Fruit fly (Drosophila melanogaster) whole organism, embryonic: ENCODE data around the gene CG34057.

Source experiments
- CG11504 ChIP-seq: fragments of 200-800 bp; sonication (Bioruptor generic); optimal IDR thresholded peaks from 3 replicates; lab custom pipeline; 2019; ENCODE audit warnings: missing biosample characterization, mild to moderate bottlenecking, missing genetic modification characterization, moderate library complexity
- CG12104 ChIP-seq: fragments of 200-800 bp; sonication (Bioruptor generic); optimal IDR thresholded peaks from 3 replicates; lab custom pipeline; 2016; ENCODE audit warnings: missing biosample characterization, missing genetic modification characterization
- CG12155 ChIP-seq: fragments of 200-800 bp; sonication (Bioruptor generic); optimal IDR thresholded peaks from 3 replicates; lab custom pipeline; 2016; ENCODE audit warnings: missing biosample characterization, missing genetic modification characterization
- CG13123 ChIP-seq: fragments of 200-800 bp; sonication (Bioruptor generic); optimal IDR thresholded peaks from 2 replicates; lab custom pipeline; 2016; ENCODE audit warnings: missing biosample characterization, missing genetic modification characterization
- CG13775 ChIP-seq: fragments of 200-800 bp; sonication (Bioruptor generic); optimal IDR thresholded peaks from 3 replicates; lab custom pipeline; 2017; ENCODE audit warnings: missing biosample characterization, mild to moderate bottlenecking, missing genetic modification characterization
- CG15269 ChIP-seq: fragments of 200-800 bp; sonication (Bioruptor generic); optimal IDR thresholded peaks from 2 replicates; lab custom pipeline; 2018; ENCODE audit warnings: missing biosample characterization, mild to moderate bottlenecking, missing genetic modification characterization, moderate library complexity
- CG15514 ChIP-seq: fragments of 200-800 bp; sonication (Bioruptor generic); optimal IDR thresholded peaks from 3 replicates; lab custom pipeline; 2017; ENCODE audit warnings: missing biosample characterization, missing genetic modification characterization, mild to moderate bottlenecking, moderate library complexity, missing genetic modification reagents
- CG1647 ChIP-seq: fragments of 200-800 bp; sonication (Bioruptor generic); optimal IDR thresholded peaks from 3 replicates; lab custom pipeline; 2016; ENCODE audit warnings: missing biosample characterization, missing genetic modification characterization
- CG2129 ChIP-seq: fragments of 200-800 bp; sonication (Bioruptor generic); IDR thresholded peaks from 2 replicates; pipeline ENCODE4 v1.3.6; 2022; ENCODE audit warnings: missing biosample characterization, missing genetic modification characterization; ENCODE audit not compliant: partially characterized antibody
- CG30020 ChIP-seq: fragments of 200-800 bp; optimal IDR thresholded peaks from 2 replicates; lab custom pipeline; 2019; ENCODE audit warnings: missing biosample characterization, mild to moderate bottlenecking, missing genetic modification characterization, moderate library complexity
- CG33557 ChIP-seq: fragments of 200-800 bp; sonication (Bioruptor generic); optimal IDR thresholded peaks from 2 replicates; lab custom pipeline; 2019; ENCODE audit warnings: missing biosample characterization, mild to moderate bottlenecking, missing genetic modification characterization, moderate library complexity
- CG3995 ChIP-seq: fragments of 200-800 bp; sonication (Bioruptor generic); optimal IDR thresholded peaks from 3 replicates; lab custom pipeline; 2016; ENCODE audit warnings: missing biosample characterization, missing genetic modification characterization
- CG42726 ChIP-seq: fragments of 200-800 bp; sonication (Bioruptor generic); IDR thresholded peaks from 2 replicates; pipeline ENCODE4 v1.3.6; 2022; ENCODE audit warnings: missing biosample characterization, missing genetic modification characterization; ENCODE audit not compliant: partially characterized antibody
- CG6791 ChIP-seq: fragments of 200-800 bp; sonication (Bioruptor generic); IDR thresholded peaks from 3 replicates; pipeline ENCODE4 v1.3.6; 2022; ENCODE audit warnings: missing biosample characterization, missing genetic modification characterization; ENCODE audit not compliant: partially characterized antibody
- CG8359 ChIP-seq: fragments of 200-800 bp; sonication (Bioruptor generic); optimal IDR thresholded peaks from 2 replicates; lab custom pipeline; 2017; ENCODE audit warnings: missing biosample characterization, mild to moderate bottlenecking, missing genetic modification characterization, borderline replicate concordance
- CrebB ChIP-seq: fragments of 200-800 bp; sonication (Bioruptor generic); optimal IDR thresholded peaks from 3 replicates; lab custom pipeline; 2018; ENCODE audit warnings: missing biosample characterization, mild to moderate bottlenecking, missing genetic modification characterization
- D ChIP-seq, 2 experiments: fragments of 200-800 bp in 1 of 2; fragments of >200 bp in 1 of 2; sonication (Bioruptor generic) in 1 of 2; optimal IDR thresholded peaks; 2 replicates in 1 of 2; 3 replicates in 1 of 2; lab custom pipeline; 2017; ENCODE audit warnings: mild to moderate bottlenecking in 1 of 2, missing biosample characterization in 1 of 2, missing genetic modification characterization in 1 of 2, missing genetic modification reagents in 1 of 2
- Dek ChIP-seq: fragments of 200-800 bp; sonication (Bioruptor generic); optimal IDR thresholded peaks from 3 replicates; lab custom pipeline; 2019; ENCODE audit warnings: missing biosample characterization, mild to moderate bottlenecking, missing genetic modification characterization, moderate library complexity
- Doc3 ChIP-seq: fragments of 200-800 bp; sonication (Bioruptor generic); IDR thresholded peaks from 3 replicates; pipeline ENCODE4 v1.3.6; 2022; ENCODE audit warnings: missing biosample characterization, missing genetic modification characterization; ENCODE audit not compliant: partially characterized antibody
- Drgx ChIP-seq: fragments of 200-800 bp; sonication (Bioruptor generic); IDR thresholded peaks from 2 replicates; pipeline ENCODE4 v1.3.6; 2022; ENCODE audit warnings: missing biosample characterization, missing genetic modification characterization
- E2f2 ChIP-seq: fragments of 200-800 bp; sonication (Bioruptor generic); IDR thresholded peaks from 2 replicates; pipeline ENCODE4 v1.3.6; 2022; ENCODE audit warnings: missing biosample characterization, missing genetic modification characterization
- ERR ChIP-seq: fragments of 200-800 bp; sonication (Bioruptor generic); optimal IDR thresholded peaks from 2 replicates; lab custom pipeline; 2016; ENCODE audit warnings: missing biosample characterization, missing genetic modification characterization
- Eip74EF ChIP-seq, 2 experiments: fragments of 200-800 bp in 1 of 2; fragments of >200 bp in 1 of 2; sonication (Bioruptor generic) in 1 of 2; optimal IDR thresholded peaks; 2 replicates each; lab custom pipeline; 2017 to 2019; ENCODE audit warnings: missing biosample characterization in 2 of 2, missing genetic modification characterization in 2 of 2, mild to moderate bottlenecking in 1 of 2, moderate library complexity in 1 of 2
- GATAe ChIP-seq: fragments of 200-800 bp; sonication (Bioruptor generic); conservative IDR thresholded peaks from 2 replicates; pipeline ENCODE4 v1.3.6; 2022; ENCODE audit warnings: missing biosample characterization, missing genetic modification characterization
- HHEX ChIP-seq: fragments of 200-800 bp; sonication (Bioruptor generic); optimal IDR thresholded peaks from 3 replicates; lab custom pipeline; 2017; ENCODE audit warnings: missing biosample characterization, mild to moderate bottlenecking, missing genetic modification characterization, missing genetic modification reagents
- Max ChIP-seq: fragments of 200-800 bp; sonication (Bioruptor generic); optimal IDR thresholded peaks from 2 replicates; lab custom pipeline; 2016; ENCODE audit warnings: missing biosample characterization, mild to moderate bottlenecking, missing genetic modification characterization
- NC2β ChIP-seq: fragments of 200-800 bp; sonication (Bioruptor generic); optimal IDR thresholded peaks from 2 replicates; lab custom pipeline; 2016; ENCODE audit warnings: missing biosample characterization, missing genetic modification characterization
- Sox102F ChIP-seq: fragments of 200-800 bp; sonication (Bioruptor generic); optimal IDR thresholded peaks from 2 replicates; lab custom pipeline; 2018; ENCODE audit warnings: missing biosample characterization, mild to moderate bottlenecking, missing genetic modification characterization, moderate library complexity
- Sry-δ ChIP-seq: fragments of 200-800 bp; sonication (Bioruptor generic); optimal IDR thresholded peaks from 2 replicates; lab custom pipeline; 2016; ENCODE audit warnings: missing biosample characterization, missing genetic modification characterization
- Trl ChIP-seq, 3 experiments: fragments of >200 bp in 2 of 3; fragments of 200-800 bp in 1 of 3; sonication (Bioruptor generic) in 1 of 3; optimal IDR thresholded peaks; 2 replicates in 1 of 3; 3 replicates in 2 of 3; lab custom pipeline; 2016 to 2017; ENCODE audit warnings: missing biosample characterization in 1 of 3, missing genetic modification characterization in 1 of 3
- abd-A ChIP-seq: fragments of 200-800 bp; sonication (Bioruptor generic); optimal IDR thresholded peaks from 3 replicates; lab custom pipeline; 2019; ENCODE audit warnings: missing biosample characterization, mild to moderate bottlenecking, missing genetic modification characterization, moderate library complexity
- aop ChIP-seq: fragments of 200-800 bp; sonication (Bioruptor generic); IDR thresholded peaks from 2 replicates; pipeline ENCODE4 v1.3.6; 2022; ENCODE audit warnings: missing biosample characterization, missing genetic modification characterization
- cwo ChIP-seq: fragments of 200-800 bp; sonication (Bioruptor generic); optimal IDR thresholded peaks from 3 replicates; lab custom pipeline; 2017; ENCODE audit warnings: missing biosample characterization, missing genetic modification characterization, mild to moderate bottlenecking, moderate library complexity, missing genetic modification reagents
- exex ChIP-seq: fragments of 200-800 bp; sonication (Bioruptor generic); optimal IDR thresholded peaks from 4 replicates; lab custom pipeline; 2018; ENCODE audit warnings: missing biosample characterization, mild to moderate bottlenecking, missing genetic modification characterization, moderate library complexity
- eyg ChIP-seq: fragments of 200-800 bp; sonication (Bioruptor generic); optimal IDR thresholded peaks from 3 replicates; lab custom pipeline; 2016; ENCODE audit warnings: missing biosample characterization, missing genetic modification characterization
- fu2 ChIP-seq: fragments of 200-800 bp; sonication (Bioruptor generic); optimal IDR thresholded peaks from 2 replicates; lab custom pipeline; 2016; ENCODE audit warnings: missing biosample characterization, missing genetic modification characterization
- gce ChIP-seq: fragments of 200-800 bp; sonication (Bioruptor generic); IDR thresholded peaks from 3 replicates; pipeline ENCODE4 v1.3.6; 2022; ENCODE audit warnings: missing biosample characterization, missing genetic modification characterization
- gsb-n ChIP-seq: fragments of 200-800 bp; sonication (Bioruptor generic); optimal IDR thresholded peaks from 3 replicates; lab custom pipeline; 2018; ENCODE audit warnings: missing biosample characterization, mild to moderate bottlenecking, missing genetic modification characterization
- jigr1 ChIP-seq: fragments of 200-800 bp; sonication (Bioruptor generic); IDR thresholded peaks from 3 replicates; pipeline ENCODE4 v1.3.6; 2022; ENCODE audit warnings: missing biosample characterization, missing genetic modification characterization
- kah ChIP-seq: fragments of 200-800 bp; sonication (Bioruptor generic); optimal IDR thresholded peaks from 2 replicates; lab custom pipeline; 2018; ENCODE audit warnings: missing biosample characterization, mild to moderate bottlenecking, missing genetic modification characterization
- sob ChIP-seq: fragments of 200-800 bp; sonication (Bioruptor generic); IDR thresholded peaks from 2 replicates; pipeline ENCODE4 v1.3.6; 2022; ENCODE audit warnings: missing biosample characterization, missing genetic modification characterization
- toy ChIP-seq: fragments of 200-800 bp; sonication (Bioruptor generic); IDR thresholded peaks from 2 replicates; pipeline ENCODE4 v1.3.6; 2022; ENCODE audit warnings: missing biosample characterization, missing genetic modification characterization
- ttk ChIP-seq: fragments of 200-800 bp; sonication (Bioruptor generic); IDR thresholded peaks from 2 replicates; pipeline ENCODE4 v2.1.2; 2022; ENCODE audit warnings: missing biosample characterization, missing genetic modification characterization
- tx ChIP-seq: fragments of 200-800 bp; sonication (Bioruptor generic); optimal IDR thresholded peaks from 2 replicates; lab custom pipeline; 2016; ENCODE audit warnings: missing biosample characterization, missing genetic modification characterization
- unpg ChIP-seq: fragments of 200-800 bp; sonication (Bioruptor generic); optimal IDR thresholded peaks from 3 replicates; lab custom pipeline; 2018; ENCODE audit warnings: missing biosample characterization, mild to moderate bottlenecking, missing genetic modification characterization, moderate library complexity
- zfh1 ChIP-seq: fragments of 200-800 bp; sonication (Bioruptor generic); IDR thresholded peaks from 3 replicates; pipeline ENCODE4 v1.3.6; 2022; ENCODE audit warnings: missing biosample characterization, missing genetic modification characterization

CG34057 gene

dm6 chr3L:857063-858015, 39.8 kb upstream of the CG34057 start, which contains the start of gene dpr20 (continued):
- TF ChIP-seq CG15514 (GFP tag; lab: Kevin White, UChicago) (peak; percentile 78), CG6791 (GFP tag; lab: Robert Waterston, UW) (no peak), kah (GFP tag; lab: Kevin White, UChicago) (no peak), CG1647 (GFP tag; lab: Kevin White, UChicago) (peak; percentile 28), toy (peak; percentile 66; the same call in 1 of the 2 replicates), zfh1 (peak; percentile 86), CG15269 (tag; lab: Kevin White, UChicago) (peak; percentile 83), Doc3 (GFP tag; lab: Robert Waterston, UW) (no peak), Sox102F (GFP tag; lab: Kevin White, UChicago) (peak; percentile 74), Max (GFP tag; lab: Kevin White, UChicago) (peak; percentile 33), unpg (GFP tag; lab: Kevin White, UChicago) (peak; percentile 78), Drgx (peak; percentile 92), CG13123 (GFP tag; lab: Kevin White, UChicago) (no peak), CG8359 (GFP tag; lab: Kevin White, UChicago) (no peak), ERR (GFP tag; lab: Kevin White, UChicago) (peak; percentile 56), sob (GFP tag; lab: Robert Waterston, UW) (peak; percentile 91), NC2β (GFP tag; lab: Kevin White, UChicago) (peak; percentile 53), E2f2 (peak; percentile 69), fu2 (GFP tag; lab: Kevin White, UChicago) (peak; percentile 69), eyg (GFP tag; lab: Kevin White, UChicago) (peak; percentile 62), CG11504 (tag; lab: Kevin White, UChicago) (peak; percentile 70), exex (tag; lab: Kevin White, UChicago) (peak; percentile 46), gsb-n (tag; lab: Kevin White, UChicago) (peak; percentile 15), Eip74EF (GFP tag; optimal IDR thresholded peaks at IDR 0.05; lab: Kevin White, UChicago) (no peak), abd-A (no peak), CG42726 (no peak), GATAe (peak; percentile 48), CG12155 (GFP tag; lab: Kevin White, UChicago) (peak; percentile 73), HHEX (peak; percentile 77), aop (GFP tag; lab: Robert Waterston, UW) (peak; percentile 60; the same call in 1 of the 2 replicates), Trl (optimal IDR thresholded peaks at IDR 0.05; lab: Kevin White, UChicago) (no peak), Trl (GFP tag; optimal IDR thresholded peaks at IDR 0.05; lab: Kevin White, UChicago) (peak; percentile 66), CG13775 (GFP tag; lab: Kevin White, UChicago) (peak; percentile 35), D (optimal IDR thresholded peaks at IDR 0.05; lab: Kevin White, UChicago) (no peak), D (GFP tag; optimal IDR thresholded peaks at IDR 0.05; lab: Kevin White, UChicago) (peak; percentile 27), CG30020 (tag; lab: Kevin White, UChicago) (no peak), CG2129 (no peak), CrebB (tag; lab: Kevin White, UChicago) (peak; percentile 52), ttk (GFP tag; lab: Robert Waterston, UW) (peak; percentile 86), gce (GFP tag; lab: Robert Waterston, UW) (peak; percentile 82), CG3995 (GFP tag; lab: Kevin White, UChicago) (peak; percentile 43), Sry-δ (peak; percentile 25), CG12104 (peak; percentile 8), CG33557 (GFP tag; lab: Kevin White, UChicago) (peak; percentile 3), cwo (GFP tag; lab: Kevin White, UChicago) (peak; percentile 53), Dek (tag; lab: Kevin White, UChicago) (peak; percentile 76), jigr1 (peak; percentile 68; the same call in 1 of the 3 replicates), tx (peak; percentile 54)
